Fruit fly (Drosophila melanogaster) whole organism, embryonic: ENCODE data around the gene Esyt2.

ENCODE experiments used
- Blimp-1 ChIP-seq: fragments of 200-800 bp; sonication (Bioruptor generic); optimal IDR thresholded peaks from 3 replicates; lab custom pipeline; 2018; ENCODE audit warnings: missing biosample characterization, missing genetic modification characterization, mild to moderate bottlenecking, moderate library complexity, missing genetic modification reagents
- Bteb2 ChIP-seq: fragments of 200-800 bp; sonication (Bioruptor generic); optimal IDR thresholded peaks from 2 replicates; lab custom pipeline; 2016; ENCODE audit warnings: missing biosample characterization, missing genetic modification characterization
- CG10543 ChIP-seq: fragments of 200-800 bp; sonication (Bioruptor generic); optimal IDR thresholded peaks from 3 replicates; lab custom pipeline; 2017; ENCODE audit warnings: missing biosample characterization, mild to moderate bottlenecking, missing genetic modification characterization, moderate library complexity
- CG10979 ChIP-seq: fragments of 200-800 bp; sonication (Bioruptor generic); optimal IDR thresholded peaks from 2 replicates; lab custom pipeline; 2018; ENCODE audit warnings: missing biosample characterization, mild to moderate bottlenecking, missing genetic modification characterization, moderate library complexity
- CG11456 ChIP-seq: fragments of 200-800 bp; sonication (Bioruptor generic); IDR thresholded peaks from 3 replicates; pipeline ENCODE4 v1.3.6; 2022; ENCODE audit warnings: missing biosample characterization, missing genetic modification characterization
- CG13624 ChIP-seq: fragments of 200-800 bp; sonication (Bioruptor generic); optimal IDR thresholded peaks from 2 replicates; lab custom pipeline; 2016; ENCODE audit warnings: missing biosample characterization, missing genetic modification characterization
- CG18476 ChIP-seq: fragments of 200-800 bp; sonication (Bioruptor generic); optimal IDR thresholded peaks from 2 replicates; lab custom pipeline; 2016; ENCODE audit warnings: missing biosample characterization, mild to moderate bottlenecking, missing genetic modification characterization
- CG18764 ChIP-seq: fragments of 200-800 bp; sonication (Bioruptor generic); optimal IDR thresholded peaks from 3 replicates; lab custom pipeline; 2016; ENCODE audit warnings: missing biosample characterization, missing genetic modification characterization
- CG31224 ChIP-seq: fragments of 200-800 bp; sonication (Bioruptor generic); IDR thresholded peaks from 2 replicates; pipeline ENCODE4 v1.3.6; 2022; ENCODE audit warnings: missing biosample characterization, missing genetic modification characterization
- CG34224 ChIP-seq: fragments of 200-800 bp; sonication (Bioruptor generic); IDR thresholded peaks from 3 replicates; pipeline ENCODE4 v1.3.6; 2022; ENCODE audit warnings: missing biosample characterization, missing genetic modification characterization; ENCODE audit not compliant: partially characterized antibody
- CG34422 ChIP-seq: fragments of 200-800 bp; sonication (Bioruptor generic); IDR thresholded peaks from 3 replicates; pipeline ENCODE4 v1.3.6; 2022; ENCODE audit warnings: missing biosample characterization, missing genetic modification characterization
- CG7556 ChIP-seq: fragments of 200-800 bp; sonication (Bioruptor generic); optimal IDR thresholded peaks from 2 replicates; lab custom pipeline; 2017; ENCODE audit warnings: missing biosample characterization, mild to moderate bottlenecking, missing genetic modification characterization
- CG7928 ChIP-seq: fragments of 200-800 bp; sonication (Bioruptor generic); optimal IDR thresholded peaks from 2 replicates; lab custom pipeline; 2017; ENCODE audit warnings: missing biosample characterization, mild to moderate bottlenecking, missing genetic modification characterization
- CG7987 ChIP-seq: fragments of 200-800 bp; sonication (Bioruptor generic); optimal IDR thresholded peaks from 2 replicates; lab custom pipeline; 2018; ENCODE audit warnings: missing biosample characterization, mild to moderate bottlenecking, missing genetic modification characterization, moderate library complexity
- CG8765 ChIP-seq: fragments of 200-800 bp; sonication (Bioruptor generic); IDR thresholded peaks from 2 replicates; pipeline ENCODE4 v1.3.6; 2022; ENCODE audit warnings: missing biosample characterization, missing genetic modification characterization
- CG9609 ChIP-seq: fragments of 200-800 bp; sonication (Bioruptor generic); optimal IDR thresholded peaks from 3 replicates; lab custom pipeline; 2016; ENCODE audit warnings: missing biosample characterization, missing genetic modification characterization
- Dip2 ChIP-seq: fragments of 200-800 bp; sonication (Bioruptor generic); IDR thresholded peaks from 2 replicates; pipeline ENCODE4 v1.3.6; 2022; ENCODE audit warnings: missing biosample characterization, missing genetic modification characterization
- Ets65A ChIP-seq: fragments of 200-800 bp; sonication (Bioruptor generic); peaks from one replicate; lab custom pipeline; 2016; ENCODE audit warnings: missing biosample characterization, missing genetic modification characterization
- Ets97D ChIP-seq: fragments of 200-800 bp; sonication (Bioruptor generic); optimal IDR thresholded peaks from 3 replicates; lab custom pipeline; 2016; ENCODE audit warnings: missing biosample characterization, missing genetic modification characterization
- Fer2 ChIP-seq: fragments of 200-800 bp; sonication (Bioruptor generic); optimal IDR thresholded peaks from 2 replicates; lab custom pipeline; 2018; ENCODE audit warnings: missing biosample characterization, mild to moderate bottlenecking, missing genetic modification characterization, moderate library complexity
- HLH3B ChIP-seq: fragments of 200-800 bp; sonication (Bioruptor generic); IDR thresholded peaks from 2 replicates; pipeline ENCODE4 v1.3.6; 2022; ENCODE audit warnings: missing biosample characterization, missing genetic modification characterization
- Hand ChIP-seq: fragments of 200-800 bp; sonication (Bioruptor generic); optimal IDR thresholded peaks from 2 replicates; lab custom pipeline; 2017; ENCODE audit warnings: mild to moderate bottlenecking, missing biosample characterization, missing genetic modification reagents, missing genetic modification characterization
- Hr51 ChIP-seq, 2 experiments: fragments of 200-800 bp; sonication (Bioruptor generic); optimal IDR thresholded peaks; 2 replicates in 1 of 2; 3 replicates in 1 of 2; lab custom pipeline; 2016 to 2018; ENCODE audit warnings: missing biosample characterization in 2 of 2, missing genetic modification characterization in 2 of 2, mild to moderate bottlenecking in 1 of 2, moderate library complexity in 1 of 2
- MTF-1 ChIP-seq: fragments of 200-800 bp; sonication (Bioruptor generic); optimal IDR thresholded peaks from 2 replicates; lab custom pipeline; 2018; ENCODE audit warnings: missing biosample characterization, mild to moderate bottlenecking, missing genetic modification characterization, borderline replicate concordance
- Mes4 ChIP-seq: fragments of 200-800 bp; sonication (Bioruptor generic); optimal IDR thresholded peaks from 2 replicates; lab custom pipeline; 2016; ENCODE audit warnings: missing biosample characterization, missing genetic modification characterization
- Nf-YC ChIP-seq: fragments of 200-800 bp; optimal IDR thresholded peaks from 3 replicates; lab custom pipeline; 2019; ENCODE audit warnings: missing biosample characterization, mild to moderate bottlenecking, missing genetic modification characterization, moderate library complexity
- PHDP ChIP-seq: fragments of 200-800 bp; sonication (Bioruptor generic); optimal IDR thresholded peaks from 3 replicates; lab custom pipeline; 2018; ENCODE audit warnings: missing biosample characterization, mild to moderate bottlenecking, missing genetic modification characterization, moderate library complexity
- Ptx1 ChIP-seq: fragments of 200-800 bp; sonication (Bioruptor generic); IDR thresholded peaks from 2 replicates; pipeline ENCODE4 v1.3.6; 2022; ENCODE audit warnings: missing biosample characterization, missing genetic modification characterization
- Sin3A ChIP-seq: fragments of >200 bp; optimal IDR thresholded peaks from 2 replicates; lab custom pipeline; 2018
- Trl ChIP-seq, 3 experiments: fragments of >200 bp in 2 of 3; fragments of 200-800 bp in 1 of 3; sonication (Bioruptor generic) in 1 of 3; optimal IDR thresholded peaks; 2 replicates in 1 of 3; 3 replicates in 2 of 3; lab custom pipeline; 2016 to 2017; ENCODE audit warnings: missing biosample characterization in 1 of 3, missing genetic modification characterization in 1 of 3
- amos ChIP-seq: fragments of 200-800 bp; sonication (Bioruptor generic); IDR thresholded peaks from 2 replicates; pipeline ENCODE4 v1.3.6; 2022; ENCODE audit warnings: missing biosample characterization, missing genetic modification characterization; ENCODE audit not compliant: partially characterized antibody
- bcd ChIP-seq: fragments of 200-800 bp; sonication (Bioruptor generic); optimal IDR thresholded peaks from 2 replicates; lab custom pipeline; 2017; ENCODE audit warnings: missing biosample characterization, mild to moderate bottlenecking, missing genetic modification characterization
- cato ChIP-seq: fragments of 200-800 bp; sonication (Bioruptor generic); optimal IDR thresholded peaks from 2 replicates; lab custom pipeline; 2016; ENCODE audit warnings: missing biosample characterization, missing genetic modification characterization, borderline replicate concordance
- chif ChIP-seq, 2 experiments: fragments of 200-800 bp; sonication (Bioruptor generic); optimal IDR thresholded peaks; 3 replicates each; lab custom pipeline; 2016; ENCODE audit warnings: missing biosample characterization in 2 of 2, missing genetic modification characterization in 2 of 2
- chn ChIP-seq: fragments of 200-800 bp; sonication (Bioruptor generic); optimal IDR thresholded peaks from 2 replicates; lab custom pipeline; 2016; ENCODE audit warnings: missing biosample characterization, missing genetic modification characterization
- dan ChIP-seq: fragments of 200-800 bp; sonication (Bioruptor generic); IDR thresholded peaks from 2 replicates; pipeline ENCODE4 v1.3.6; 2022; ENCODE audit warnings: missing biosample characterization, missing genetic modification characterization
- disco-r ChIP-seq: fragments of 200-800 bp; sonication (Bioruptor generic); optimal IDR thresholded peaks from 2 replicates; lab custom pipeline; 2016; ENCODE audit warnings: missing biosample characterization, missing genetic modification characterization
- gem ChIP-seq: fragments of 200-800 bp; sonication (Bioruptor generic); optimal IDR thresholded peaks from 2 replicates; lab custom pipeline; 2019; ENCODE audit warnings: missing biosample characterization, mild to moderate bottlenecking, missing genetic modification characterization, moderate library complexity
- grn ChIP-seq: fragments of 200-800 bp; sonication (Bioruptor generic); optimal IDR thresholded peaks from 3 replicates; lab custom pipeline; 2017; ENCODE audit warnings: missing biosample characterization, missing genetic modification characterization
- inv ChIP-seq: fragments of 200-800 bp; sonication (Bioruptor generic); IDR thresholded peaks from 2 replicates; pipeline ENCODE4 v1.3.6; 2022; ENCODE audit warnings: missing biosample characterization, missing genetic modification characterization; ENCODE audit not compliant: partially characterized antibody
- luna ChIP-seq: fragments of 200-800 bp; sonication (Bioruptor generic); optimal IDR thresholded peaks from 2 replicates; lab custom pipeline; 2016; ENCODE audit warnings: missing biosample characterization, missing genetic modification characterization
- mam ChIP-seq: fragments of 200-800 bp; sonication (Bioruptor generic); optimal IDR thresholded peaks from 3 replicates; lab custom pipeline; 2016; ENCODE audit warnings: missing biosample characterization, missing genetic modification characterization
- mirr ChIP-seq: fragments of 200-800 bp; sonication (Bioruptor generic); optimal IDR thresholded peaks from 3 replicates; lab custom pipeline; 2018; ENCODE audit warnings: missing biosample characterization, mild to moderate bottlenecking, missing genetic modification characterization
- mld ChIP-seq: fragments of 200-800 bp; sonication (Bioruptor generic); IDR thresholded peaks from 3 replicates; pipeline ENCODE4 v1.3.6; 2022; ENCODE audit warnings: missing biosample characterization, missing genetic modification characterization; ENCODE audit not compliant: partially characterized antibody
- org-1 ChIP-seq: fragments of 200-800 bp; sonication (Bioruptor generic); optimal IDR thresholded peaks from 2 replicates; lab custom pipeline; 2017; ENCODE audit warnings: missing biosample characterization, missing genetic modification characterization
- pita ChIP-seq: fragments of 200-800 bp; sonication (Bioruptor generic); optimal IDR thresholded peaks from 2 replicates; lab custom pipeline; 2017; ENCODE audit warnings: missing biosample characterization, mild to moderate bottlenecking, missing genetic modification characterization
- psq ChIP-seq: fragments of 200-800 bp; sonication (Bioruptor generic); optimal IDR thresholded peaks from 2 replicates; lab custom pipeline; 2017; ENCODE audit warnings: missing biosample characterization, missing genetic modification characterization
- trem ChIP-seq: fragments of 200-800 bp; optimal IDR thresholded peaks from 3 replicates; lab custom pipeline; 2019; ENCODE audit warnings: missing biosample characterization, mild to moderate bottlenecking, missing genetic modification characterization, moderate library complexity
- vfl ChIP-seq: fragments of 200-800 bp; sonication (Bioruptor generic); optimal IDR thresholded peaks from 2 replicates; lab custom pipeline; 2016; ENCODE audit warnings: missing biosample characterization, missing genetic modification characterization

Gene Esyt2

DNA sequence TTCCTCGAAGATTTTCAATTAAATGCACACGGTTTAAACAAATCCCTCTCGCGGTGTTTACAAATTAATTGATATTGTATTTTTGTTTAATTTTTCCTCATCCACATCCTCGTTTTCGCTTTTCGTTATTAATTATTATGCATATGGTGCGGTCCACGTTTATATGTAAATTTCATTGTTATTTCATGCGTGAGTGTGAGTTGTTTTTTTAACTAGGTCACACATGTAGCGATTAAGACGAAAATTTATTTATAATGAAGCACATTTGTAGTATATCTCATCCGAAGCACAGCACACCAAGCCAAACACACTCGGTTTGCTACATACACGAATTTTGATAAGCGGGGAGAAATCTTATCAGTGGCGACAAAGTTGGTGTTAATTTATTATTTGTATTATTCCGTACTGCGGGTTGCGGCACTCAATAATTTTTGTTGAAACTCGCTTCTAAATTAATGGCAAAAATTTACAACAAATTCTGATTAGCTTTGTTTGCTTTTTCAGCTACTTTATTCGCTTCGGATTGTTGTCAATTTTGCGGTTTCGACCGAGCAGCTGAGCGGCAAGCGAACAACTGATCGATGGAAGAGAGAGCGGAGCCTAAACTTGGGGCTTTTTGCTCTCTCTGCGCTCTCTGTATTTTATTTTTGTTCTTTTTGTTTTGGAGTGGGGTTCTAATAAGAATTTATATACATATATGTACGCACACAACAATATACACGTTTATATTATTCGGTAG is 27.0 kb downstream of the Esyt2 start (continued):
- no peak for TF ChIP-seq CG7987
- TF ChIP-seq Dip2 (GFP tag; lab: Robert Waterston, UW): no peak
- TF ChIP-seq org-1 (GFP tag; lab: Kevin White, UChicago): no peak
- TF ChIP-seq Bteb2: no peak
- no peak for TF ChIP-seq cato (GFP tag; lab: Kevin White, UChicago)
- TF ChIP-seq trem (tag; lab: Kevin White, UChicago): no peak
- TF ChIP-seq CG7928: no peak
- TF ChIP-seq CG9609 (GFP tag; lab: Kevin White, UChicago): no peak
- TF ChIP-seq CG34422 (GFP tag; lab: Robert Waterston, UW): no peak; the same call in 2 of the 3 replicates
- TF ChIP-seq disco-r (GFP tag; lab: Kevin White, UChicago): no peak
- TF ChIP-seq chif (GFP tag; optimal IDR thresholded peaks at IDR 0.05; lab: Kevin White, UChicago): no peak
- TF ChIP-seq luna: no peak
- no peak for TF ChIP-seq Fer2 (tag; lab: Kevin White, UChicago)
- TF ChIP-seq mirr (GFP tag; lab: Kevin White, UChicago): peak; percentile 92
- no peak for TF ChIP-seq MTF-1 (GFP tag; lab: Kevin White, UChicago)
- TF ChIP-seq mam (GFP tag; lab: Kevin White, UChicago): no peak
- TF ChIP-seq CG31224 (GFP tag; lab: Robert Waterston, UW): no peak
- TF ChIP-seq inv (GFP tag; lab: Robert Waterston, UW): no peak
- TF ChIP-seq PHDP: no peak
- TF ChIP-seq Mes4 (GFP tag; lab: Kevin White, UChicago): no peak
- peak; percentile 64 for TF ChIP-seq CG10543 (GFP tag; lab: Kevin White, UChicago)
- no peak for TF ChIP-seq CG7556
- TF ChIP-seq CG18764 (GFP tag; lab: Kevin White, UChicago): no peak
- no peak for TF ChIP-seq CG10979 (tag; lab: Kevin White, UChicago)
- TF ChIP-seq Nf-YC (tag; lab: Kevin White, UChicago): no peak
- no peak for TF ChIP-seq vfl (GFP tag; lab: Kevin White, UChicago)
- no peak for TF ChIP-seq CG8765 (GFP tag; lab: Robert Waterston, UW)
- peak; percentile 52 for TF ChIP-seq Blimp-1
- TF ChIP-seq gem (tag; lab: Kevin White, UChicago): no peak
- TF ChIP-seq dan (GFP tag; lab: Robert Waterston, UW): no peak
- no peak; the same call in 1 of the 2 replicates for TF ChIP-seq amos (GFP tag; lab: Robert Waterston, UW)
- TF ChIP-seq HLH3B (GFP tag; lab: Robert Waterston, UW): no peak

- TF ChIP-seq Hand (GFP tag; lab: Kevin White, UChicago) (peak; percentile 98), Ets65A (GFP tag; lab: Kevin White, UChicago) (peak; percentile 99), psq (peak; percentile 95), Hr51 (GFP tag; optimal IDR thresholded peaks at IDR 0.05; lab: Kevin White, UChicago) (peak; percentile 95 to 98), luna (peak; percentile 89), mirr (GFP tag; lab: Kevin White, UChicago) (peak; percentile 94), pita (GFP tag; lab: Kevin White, UChicago) (no peak), Trl (optimal IDR thresholded peaks at IDR 0.05; lab: Kevin White, UChicago) (peak; percentile 81 to 97), Trl (GFP tag; optimal IDR thresholded peaks at IDR 0.05; lab: Kevin White, UChicago) (peak; percentile 96), CG13624 (GFP tag; lab: Kevin White, UChicago) (peak; percentile 99), CG34224 (0 out of 3 replicates have a peak, but pooled peaks have one; percentile 8), CG11456 (GFP tag; lab: Robert Waterston, UW) (peak; percentile 98), bcd (peak; percentile 97), Sin3A (lab: Kevin White, UChicago) (no peak), mld (GFP tag; lab: Robert Waterston, UW) (no peak), Ptx1 (GFP tag; lab: Robert Waterston, UW) (peak; percentile 98), CG18476 (peak; percentile 97), grn (GFP tag; lab: Kevin White, UChicago) (peak; percentile 74), chn (GFP tag; lab: Kevin White, UChicago) (peak; percentile 95), Ets97D (peak; percentile 88)
Measured at dm6 chr3R:24572540-24573043, 28.1 kb downstream of the Esyt2 start.
